Worm (Caenorhabditis elegans): ENCODE data around the gene pxf-1.

Gene pxf-1

ce11 chrIV:10206182-10206581 is 32.0 kb upstream of the pxf-1 start, which contains the start of gene K04D7.6:
Gene K04D7.6, minus strand, starts transcription at chrIV:10206282.
- TF ChIP-seq nhr-237 (tag; optimal IDR thresholded peaks at IDR 0.05) (no peak), blmp-1 (tag; optimal IDR thresholded peaks at IDR 0.05; ENCODE audit: insufficient read depth) (no peak), lin-11 (tag; optimal IDR thresholded peaks at IDR 0.05) (no peak), ztf-4 (tag; optimal IDR thresholded peaks at IDR 0.05) (no peak), nhr-25 (tag; optimal IDR thresholded peaks at IDR 0.05) (no peak), unc-39 (tag; optimal IDR thresholded peaks at IDR 0.05) (no peak), zag-1 (tag; optimal IDR thresholded peaks at IDR 0.05) (no peak), C34F6.9 (tag; optimal IDR thresholded peaks at IDR 0.05) (no peak), ceh-16 (tag; optimal IDR thresholded peaks at IDR 0.05) (no peak), unc-62 (GFP tag; optimal IDR thresholded peaks at IDR 0.05) (no peak), lin-39 (tag; optimal IDR thresholded peaks at IDR 0.05) (no peak), egl-27 (tag; optimal IDR thresholded peaks at IDR 0.05) (no peak), ZK546.5 (tag; optimal IDR thresholded peaks at IDR 0.05) (no peak), ama-1 (optimal IDR thresholded peaks at IDR 0.05) (no peak), mab-5 (tag; optimal IDR thresholded peaks at IDR 0.05) (no peak)

ce11 chrIV:10197317-10197867 is 23.3 kb upstream of the pxf-1 start, which contains the start of gene gon-4:
Gene gon-4, plus strand, starts transcription at chrIV:10197817.
- no peak for TF ChIP-seq unc-62 (GFP tag; optimal IDR thresholded peaks at IDR 0.05)
- TF ChIP-seq zag-1 (tag; optimal IDR thresholded peaks at IDR 0.05) = no peak
- TF ChIP-seq nhr-25 (tag; optimal IDR thresholded peaks at IDR 0.05) = no peak
- no peak for TF ChIP-seq F13H6.1 (tag; optimal IDR thresholded peaks at IDR 0.05)
- no peak for TF ChIP-seq fos-1 (tag; optimal IDR thresholded peaks at IDR 0.05)
- no peak for TF ChIP-seq unc-39 (tag; optimal IDR thresholded peaks at IDR 0.05)
- TF ChIP-seq sma-9 (GFP tag; optimal IDR thresholded peaks at IDR 0.05) = no peak
- TF ChIP-seq sma-9 (tag; optimal IDR thresholded peaks at IDR 0.05) = no peak
- TF ChIP-seq crh-2 (tag; optimal IDR thresholded peaks at IDR 0.05) = no peak
- TF ChIP-seq lin-11 (tag; optimal IDR thresholded peaks at IDR 0.05) = no peak
- TF ChIP-seq aly-2 (tag; optimal IDR thresholded peaks at IDR 0.05) = no peak
- no peak for TF ChIP-seq mdl-1 (tag; optimal IDR thresholded peaks at IDR 0.05)
- TF ChIP-seq snpc-4 (tag; optimal IDR thresholded peaks at IDR 0.05) = no peak
- no peak for TF ChIP-seq lin-13 (GFP tag; optimal IDR thresholded peaks at IDR 0.05)
- TF ChIP-seq R02D3.7 (tag; optimal IDR thresholded peaks at IDR 0.05) = no peak
- no peak for TF ChIP-seq mbf-1 (tag; optimal IDR thresholded peaks at IDR 0.05)

ce11 chrIV:10194345-10194744 is 20.2 kb upstream of the pxf-1 start, which contains the start of gene ptrg-1:
Gene ptrg-1, minus strand, starts transcription at chrIV:10194445.
- TF ChIP-seq ZK546.5 (tag; optimal IDR thresholded peaks at IDR 0.05) (no peak), unc-55 (GFP tag; optimal IDR thresholded peaks at IDR 0.05) (no peak), egl-27 (tag; optimal IDR thresholded peaks at IDR 0.05) (no peak), ceh-82 (tag; optimal IDR thresholded peaks at IDR 0.05) (no peak), zag-1 (tag; optimal IDR thresholded peaks at IDR 0.05) (no peak), nhr-6 (tag; optimal IDR thresholded peaks at IDR 0.05) (no peak), nhr-12 (tag; optimal IDR thresholded peaks at IDR 0.05) (no peak), peb-1 (tag; optimal IDR thresholded peaks at IDR 0.05) (no peak), sma-3 (GFP tag; optimal IDR thresholded peaks at IDR 0.05) (no peak), elt-1 (tag; optimal IDR thresholded peaks at IDR 0.05) (no peak), nhr-77 (tag; optimal IDR thresholded peaks at IDR 0.05) (no peak), aly-2 (tag; optimal IDR thresholded peaks at IDR 0.05) (no peak), fos-1 (tag; optimal IDR thresholded peaks at IDR 0.05) (no peak), elt-3 (tag; optimal IDR thresholded peaks at IDR 0.05) (no peak)

DNA sequence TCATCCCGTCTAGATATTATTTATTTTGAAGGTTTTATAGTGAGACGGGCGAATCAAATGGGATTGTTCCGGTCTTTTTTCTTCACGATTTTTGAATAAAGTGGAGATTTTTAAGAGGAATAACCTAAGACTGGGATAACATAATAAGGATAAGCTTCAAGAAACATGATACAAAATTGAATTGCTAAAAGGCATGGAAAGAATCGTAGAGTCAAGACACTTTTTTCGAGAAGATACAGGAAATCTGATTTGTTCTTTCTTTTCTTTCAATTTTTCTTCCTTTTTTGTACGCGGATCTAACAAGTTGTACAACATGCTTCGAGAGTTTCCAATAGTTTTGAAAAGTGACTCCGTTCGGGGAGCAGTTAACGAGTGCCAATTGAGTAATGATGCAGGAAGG is 17.4 kb upstream of the pxf-1 start:
- TF ChIP-seq gmeb-1 (tag; optimal IDR thresholded peaks at IDR 0.05) = no peak
- no peak for TF ChIP-seq dmd-4 (tag; optimal IDR thresholded peaks at IDR 0.05)
- no peak for TF ChIP-seq ztf-1 (GFP tag; conservative IDR thresholded peaks at IDR 0.05)
